Worm (Caenorhabditis elegans) whole organism, L4 larva: ENCODE measurements around the gene nhr-100.

ENCODE experiments used
- D1046.2 ChIP-seq: fragments of 200-800 bp; sonication (Bioruptor generic); IDR thresholded peaks from 2 replicates; pipeline ENCODE4 v1.3.6; 2022; ENCODE audit warnings: missing genetic modification characterization, missing compliant biosample characterization
- F10B5.3 ChIP-seq: sonication (generic microtip); optimal IDR thresholded peaks from 2 replicates; lab custom pipeline; 2016; ENCODE audit warnings: mild to moderate bottlenecking, missing genetic modification characterization, missing compliant biosample characterization
- F37D6.2 ChIP-seq: sonication (generic microtip); optimal IDR thresholded peaks from 2 replicates; lab custom pipeline; 2016; ENCODE audit warnings: mild to moderate bottlenecking, missing genetic modification characterization, missing compliant biosample characterization
- T20F7.1 ChIP-seq: fragments of 200-800 bp; sonication (Bioruptor generic); optimal IDR thresholded peaks from 2 replicates; lab custom pipeline; 2018; ENCODE audit warnings: mild to moderate bottlenecking, missing genetic modification characterization, missing compliant biosample characterization
- ZK546.5 ChIP-seq, 2 experiments: sonication (generic microtip); optimal IDR thresholded peaks; 2 replicates each; lab custom pipeline; 2017; ENCODE audit warnings: missing biosample characterization in 2 of 2, missing genetic modification characterization in 2 of 2
- aly-2 ChIP-seq: sonication (generic microtip); optimal IDR thresholded peaks from 2 replicates; lab custom pipeline; 2018; ENCODE audit warnings: missing biosample characterization, missing genetic modification characterization
- ama-1 ChIP-seq: fragments of 150-350 bp; optimal IDR thresholded peaks from 2 replicates; lab custom pipeline; 2014; ENCODE audit warnings: inconsistent platforms, mixed read lengths
- ceh-28 ChIP-seq: fragments of 150-350 bp; optimal IDR thresholded peaks from 2 replicates; lab custom pipeline; 2014; ENCODE audit warnings: missing biosample characterization, missing genetic modification reagents, missing genetic modification characterization
- ceh-62 ChIP-seq: sonication (generic microtip); optimal IDR thresholded peaks from 2 replicates; lab custom pipeline; 2017; ENCODE audit warnings: missing biosample characterization, missing genetic modification characterization
- ces-1 ChIP-seq: fragments of 150-350 bp; sonication (generic microtip); optimal IDR thresholded peaks from 4 replicates; lab custom pipeline; 2014; ENCODE audit warnings: missing biosample characterization, missing genetic modification reagents, missing genetic modification characterization
- cey-2 ChIP-seq: sonication (generic microtip); optimal IDR thresholded peaks from 3 replicates; lab custom pipeline; 2017; ENCODE audit warnings: missing genetic modification characterization, mild to moderate bottlenecking, missing compliant biosample characterization, antibody characterized with exemption, borderline replicate concordance; ENCODE audit not compliant: insufficient read depth
- ctbp-1 ChIP-seq: fragments of 200-800 bp; sonication (Bioruptor generic); IDR thresholded peaks from 2 replicates; pipeline ENCODE4 v1.3.6; 2022; ENCODE audit warnings: missing genetic modification reagents, missing genetic modification characterization, missing compliant biosample characterization
- daf-12 ChIP-seq: fragments of 150-350 bp; optimal IDR thresholded peaks from 2 replicates; lab custom pipeline; 2014; ENCODE audit warnings: missing biosample characterization, missing genetic modification reagents, missing genetic modification characterization
- daf-16 ChIP-seq, 3 experiments: sonication (generic microtip); optimal IDR thresholded peaks; 2 replicates each; lab custom pipeline; 2016 to 2017; ENCODE audit warnings: missing genetic modification characterization in 3 of 3, missing genetic modification reagents in 3 of 3, mild to moderate bottlenecking in 2 of 3, missing compliant biosample characterization in 2 of 3, missing biosample characterization in 1 of 3, moderate library complexity in 1 of 3
- daf-19 ChIP-seq: fragments of 200-800 bp; sonication (Bioruptor generic); conservative IDR thresholded peaks from 2 replicates; pipeline ENCODE4 v1.3.6; 2022; ENCODE audit warnings: missing genetic modification characterization, missing compliant biosample characterization
- daf-8 ChIP-seq: fragments of 200-800 bp; sonication (Bioruptor generic); IDR thresholded peaks from 2 replicates; pipeline ENCODE4 v1.3.6; 2022; ENCODE audit warnings: missing genetic modification characterization, missing compliant biosample characterization
- dpl-1 ChIP-seq: fragments of 150-350 bp; optimal IDR thresholded peaks from 2 replicates; lab custom pipeline; 2014; ENCODE audit warnings: missing biosample characterization, missing genetic modification reagents, missing genetic modification characterization
- egl-27 ChIP-seq: sonication (generic microtip); optimal IDR thresholded peaks from 3 replicates; lab custom pipeline; 2017; ENCODE audit warnings: missing biosample characterization, missing genetic modification reagents, missing genetic modification characterization
- fos-1 ChIP-seq: fragments of 150-350 bp; optimal IDR thresholded peaks from 2 replicates; lab custom pipeline; 2014; ENCODE audit warnings: missing biosample characterization, missing genetic modification characterization
- gei-8 ChIP-seq: fragments of 200-800 bp; sonication (Bioruptor generic); optimal IDR thresholded peaks from 2 replicates; lab custom pipeline; 2018; ENCODE audit warnings: mild to moderate bottlenecking, missing genetic modification characterization, missing compliant biosample characterization
- hlh-30 ChIP-seq: sonication (generic microtip); optimal IDR thresholded peaks from 2 replicates; lab custom pipeline; 2017; ENCODE audit warnings: antibody characterized with exemption, mild to moderate bottlenecking, missing genetic modification characterization, missing compliant biosample characterization; ENCODE audit not compliant: insufficient read depth
- hmg-1.1 ChIP-seq: fragments of 200-800 bp; sonication (Bioruptor generic); IDR thresholded peaks from 2 replicates; pipeline ENCODE4 v1.3.6; 2022; ENCODE audit warnings: missing genetic modification reagents, missing genetic modification characterization, missing compliant biosample characterization
- lim-7 ChIP-seq: fragments of 200-800 bp; sonication (Bioruptor generic); IDR thresholded peaks from 2 replicates; pipeline ENCODE4 v1.3.6; 2022; ENCODE audit warnings: missing genetic modification characterization, missing compliant biosample characterization
- lin-1 ChIP-seq: fragments of 200-800 bp; sonication (Bioruptor generic); IDR thresholded peaks from 2 replicates; pipeline ENCODE4 v1.3.6; 2022; ENCODE audit warnings: missing genetic modification reagents, missing genetic modification characterization, missing compliant biosample characterization
- lin-13 ChIP-seq: fragments of 150-350 bp; optimal IDR thresholded peaks from 2 replicates; lab custom pipeline; 2014; ENCODE audit warnings: missing biosample characterization, missing genetic modification reagents, missing genetic modification characterization
- lin-29 ChIP-seq: fragments of 200-800 bp; sonication (Bioruptor generic); IDR thresholded peaks from 2 replicates; pipeline ENCODE4 v1.3.6; 2022; ENCODE audit warnings: missing genetic modification reagents, missing genetic modification characterization, missing compliant biosample characterization
- lin-38 ChIP-seq: fragments of 200-800 bp; sonication (Bioruptor generic); IDR thresholded peaks from 2 replicates; pipeline ENCODE4 v1.3.6; 2022; ENCODE audit warnings: missing genetic modification reagents, missing genetic modification characterization, missing compliant biosample characterization
- lsy-2 ChIP-seq, 2 experiments: fragments of 150-350 bp in 1 of 2; sonication (generic microtip) in 1 of 2; optimal IDR thresholded peaks; 2 replicates each; lab custom pipeline; 2014 to 2017; ENCODE audit warnings: missing biosample characterization in 2 of 2, missing genetic modification characterization in 2 of 2
- madf-5 ChIP-seq, 2 experiments: fragments of 200-800 bp; sonication (Bioruptor generic); IDR thresholded peaks; 2 replicates each; pipeline ENCODE4 v1.3.6; 2022; ENCODE audit warnings: missing compliant biosample characterization in 2 of 2, missing genetic modification characterization in 2 of 2
- mdt-29 ChIP-seq: fragments of 200-800 bp; sonication (Bioruptor generic); IDR thresholded peaks from 2 replicates; pipeline ENCODE4 v1.3.6; 2022; ENCODE audit warnings: missing genetic modification reagents, missing genetic modification characterization, missing compliant biosample characterization
- mep-1 ChIP-seq: fragments of 150-350 bp; sonication (generic microtip); optimal IDR thresholded peaks from 3 replicates; lab custom pipeline; 2014; ENCODE audit warnings: missing biosample characterization, missing genetic modification characterization
- mxl-3 ChIP-seq: fragments of 200-800 bp; sonication (Bioruptor generic); optimal IDR thresholded peaks from 2 replicates; lab custom pipeline; 2018; ENCODE audit warnings: mild to moderate bottlenecking, missing genetic modification characterization, missing compliant biosample characterization
- nhr-10 ChIP-seq: fragments of 150-350 bp; optimal IDR thresholded peaks from 2 replicates; lab custom pipeline; 2014; ENCODE audit warnings: missing biosample characterization, missing genetic modification characterization
- nhr-102 ChIP-seq: sonication (generic microtip); optimal IDR thresholded peaks from 2 replicates; lab custom pipeline; 2016; ENCODE audit warnings: mild to moderate bottlenecking, missing genetic modification characterization, moderate library complexity, missing compliant biosample characterization
- nhr-25 ChIP-seq: sonication (generic microtip); optimal IDR thresholded peaks from 2 replicates; lab custom pipeline; 2017; ENCODE audit warnings: missing genetic modification characterization, mild to moderate bottlenecking, missing compliant biosample characterization, antibody characterized with exemption, moderate library complexity, borderline replicate concordance; ENCODE audit not compliant: insufficient read depth
- nhr-28 ChIP-seq: fragments of 150-350 bp; optimal IDR thresholded peaks from 2 replicates; lab custom pipeline; 2014; ENCODE audit warnings: missing biosample characterization, missing genetic modification characterization
- nhr-41 ChIP-seq: fragments of 200-800 bp; sonication (Bioruptor generic); IDR thresholded peaks from 2 replicates; pipeline ENCODE4 v1.3.6; 2022; ENCODE audit warnings: missing genetic modification reagents, missing genetic modification characterization, missing compliant biosample characterization
- nhr-48 ChIP-seq: sonication (generic microtip); optimal IDR thresholded peaks from 2 replicates; lab custom pipeline; 2016; ENCODE audit warnings: mild to moderate bottlenecking, missing genetic modification characterization, missing compliant biosample characterization
- nhr-6 ChIP-seq: fragments of 150-350 bp; optimal IDR thresholded peaks from 2 replicates; lab custom pipeline; 2014; ENCODE audit warnings: missing biosample characterization, missing genetic modification characterization
- nhr-77 ChIP-seq: fragments of 150-350 bp; optimal IDR thresholded peaks from 2 replicates; lab custom pipeline; 2014; ENCODE audit warnings: missing biosample characterization, missing genetic modification characterization
- php-3 ChIP-seq: fragments of 200-800 bp; sonication (Bioruptor generic); IDR thresholded peaks from 2 replicates; pipeline ENCODE4 v1.3.6; 2022; ENCODE audit warnings: missing genetic modification reagents, missing genetic modification characterization, missing compliant biosample characterization
- pqm-1 ChIP-seq: sonication (generic microtip); optimal IDR thresholded peaks from 2 replicates; lab custom pipeline; 2017; ENCODE audit warnings: missing biosample characterization, missing genetic modification characterization
- set-16 ChIP-seq: fragments of 200-800 bp; sonication (Bioruptor generic); IDR thresholded peaks from 2 replicates; pipeline ENCODE4 v1.3.6; 2022; ENCODE audit warnings: missing genetic modification reagents, missing genetic modification characterization, missing compliant biosample characterization
- snpc-1.2 ChIP-seq: fragments of 200-800 bp; sonication (Bioruptor generic); IDR thresholded peaks from 2 replicates; pipeline ENCODE4 v1.3.6; 2022; ENCODE audit warnings: missing genetic modification reagents, missing genetic modification characterization, missing compliant biosample characterization
- snpc-4 ChIP-seq: fragments of 150-350 bp; optimal IDR thresholded peaks from 2 replicates; lab custom pipeline; 2014; ENCODE audit warnings: missing biosample characterization, missing genetic modification characterization
- spr-1 ChIP-seq: sonication (generic microtip); optimal IDR thresholded peaks from 2 replicates; lab custom pipeline; 2016; ENCODE audit warnings: mild to moderate bottlenecking, missing genetic modification characterization, missing compliant biosample characterization
- tra-1 ChIP-seq: fragments of 200-800 bp; sonication (Bioruptor generic); IDR thresholded peaks from 2 replicates; pipeline ENCODE4 v1.3.6; 2022; ENCODE audit warnings: missing genetic modification reagents, missing genetic modification characterization, missing compliant biosample characterization
- unc-130 ChIP-seq: sonication (generic microtip); optimal IDR thresholded peaks from 2 replicates; lab custom pipeline; 2016; ENCODE audit warnings: missing genetic modification reagents, missing genetic modification characterization, missing compliant biosample characterization
- unc-62 ChIP-seq, 3 experiments: fragments of 150-350 bp in 1 of 3; sonication (generic microtip); optimal IDR thresholded peaks in 2 of 3; peaks in 1 of 3; 1 replicate in 1 of 3; 2 replicates in 2 of 3; lab custom pipeline; 2014 to 2017; ENCODE audit warnings: missing biosample characterization in 3 of 3, missing genetic modification characterization in 3 of 3, missing genetic modification reagents in 3 of 3, missing genotype in 1 of 3
- zfp-2 ChIP-seq: sonication (generic microtip); optimal IDR thresholded peaks from 2 replicates; lab custom pipeline; 2016; ENCODE audit warnings: mild to moderate bottlenecking, missing genetic modification characterization, missing compliant biosample characterization
- ztf-7 ChIP-seq: fragments of 150-350 bp; optimal IDR thresholded peaks from 2 replicates; lab custom pipeline; 2014; ENCODE audit warnings: missing biosample characterization, missing genetic modification characterization

nhr-100 gene

DNA sequence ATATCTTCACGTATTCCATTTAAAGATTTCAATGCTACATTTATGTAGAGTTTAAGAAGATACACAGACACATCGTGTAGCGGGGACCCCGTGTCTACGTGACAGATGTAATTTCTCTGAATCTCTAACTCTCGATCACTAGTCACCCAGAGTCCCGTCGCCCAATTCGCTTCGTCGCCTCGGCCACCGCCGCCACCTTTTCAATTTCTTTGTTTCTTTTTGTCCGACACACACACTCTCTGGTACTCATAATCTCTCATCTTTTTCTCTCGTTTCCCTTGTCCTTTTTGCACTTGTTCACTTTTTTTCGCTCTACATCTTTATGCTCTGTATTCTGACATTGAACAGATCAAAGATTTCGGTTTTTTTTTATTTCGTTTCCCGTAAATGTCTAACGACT is 10.1 kb upstream of the nhr-100 start (continued):
- TF ChIP-seq nhr-48 (tag; lab: Kevin White, UChicago) (peak; percentile 84), unc-130 (GFP tag; lab: Kevin White, UChicago) (no peak), daf-12 (no peak), nhr-102 (tag; lab: Kevin White, UChicago) (no peak), F37D6.2 (no peak), madf-5 (GFP tag; IDR thresholded peaks at IDR 0.05; lab: Robert Waterston, UW) (no peak), mxl-3 (GFP tag; lab: Kevin White, UChicago) (peak; percentile 76), snpc-4 (tag; lab: Kevin White, UChicago) (no peak), nhr-10 (tag; lab: Kevin White, UChicago) (peak; percentile 27), nhr-41 (GFP tag; lab: Robert Waterston, UW) (no peak), lin-13 (GFP tag; lab: Kevin White, UChicago) (peak; percentile 45), hlh-30 (tag; lab: Kevin White, UChicago) (peak; percentile 62), ctbp-1 (GFP tag; lab: Robert Waterston, UW) (peak; percentile 61), nhr-6 (tag; lab: Kevin White, UChicago) (peak; percentile 26), php-3 (GFP tag; lab: Robert Waterston, UW) (no peak), lin-1 (peak; percentile 67), lsy-2 (tag; optimal IDR thresholded peaks at IDR 0.05; lab: Kevin White, UChicago) (peak; percentile 70 to 79), nhr-28 (tag; lab: Kevin White, UChicago) (peak; percentile 94), ces-1 (GFP tag; lab: Kevin White, UChicago) (no peak), ztf-7 (tag; lab: Kevin White, UChicago) (peak; percentile 15), unc-62 (GFP tag; optimal IDR thresholded peaks at IDR 0.05 in 1 of 2; lab: Kevin White, UChicago) (peak in 1 of 2 experiments; percentile 97), unc-62 (tag; optimal IDR thresholded peaks at IDR 0.05; lab: Kevin White, UChicago) (no peak), D1046.2 (GFP tag; lab: Robert Waterston, UW) (no peak), ZK546.5 (tag; optimal IDR thresholded peaks at IDR 0.05; lab: Kevin White, UChicago) (no peak), zfp-2 (tag; lab: Kevin White, UChicago) (no peak), ceh-62 (tag; lab: Kevin White, UChicago) (no peak), daf-8 (no peak), lin-38 (GFP tag; lab: Robert Waterston, UW) (no peak), F10B5.3 (tag; lab: Kevin White, UChicago) (no peak), daf-19 (GFP tag; lab: Robert Waterston, UW) (no peak), ama-1 (no peak), daf-16 (GFP tag; optimal IDR thresholded peaks at IDR 0.05; lab: Kevin White, UChicago) (no peak), daf-16 (tag; optimal IDR thresholded peaks at IDR 0.05; lab: Kevin White, UChicago) (peak; percentile 56), nhr-25 (tag; lab: Kevin White, UChicago) (peak; percentile 65), hmg-1.1 (GFP tag; lab: Robert Waterston, UW) (no peak; the same call in 1 of the 2 replicates), snpc-1.2 (no peak), set-16 (no peak), ceh-28 (no peak), dpl-1 (peak; percentile 38), lim-7 (no peak), nhr-77 (peak; percentile 31), pqm-1 (peak; percentile 27), lin-29 (GFP tag; lab: Robert Waterston, UW) (0 out of 2 replicates have a peak, but pooled peaks have one; percentile 14), mep-1 (peak; percentile 83), spr-1 (tag; lab: Kevin White, UChicago) (no peak), egl-27 (tag; lab: Kevin White, UChicago) (no peak), cey-2 (peak; percentile 64), aly-2 (no peak), T20F7.1 (GFP tag; lab: Kevin White, UChicago) (no peak), mdt-29 (GFP tag; lab: Robert Waterston, UW) (no peak), gei-8 (GFP tag; lab: Kevin White, UChicago) (no peak), tra-1 (peak; percentile 78), fos-1 (tag; lab: Kevin White, UChicago) (no peak)
